Fruit fly (Drosophila melanogaster): Measurements from ENCODE around the gene mrt.

mrt gene

DNA sequence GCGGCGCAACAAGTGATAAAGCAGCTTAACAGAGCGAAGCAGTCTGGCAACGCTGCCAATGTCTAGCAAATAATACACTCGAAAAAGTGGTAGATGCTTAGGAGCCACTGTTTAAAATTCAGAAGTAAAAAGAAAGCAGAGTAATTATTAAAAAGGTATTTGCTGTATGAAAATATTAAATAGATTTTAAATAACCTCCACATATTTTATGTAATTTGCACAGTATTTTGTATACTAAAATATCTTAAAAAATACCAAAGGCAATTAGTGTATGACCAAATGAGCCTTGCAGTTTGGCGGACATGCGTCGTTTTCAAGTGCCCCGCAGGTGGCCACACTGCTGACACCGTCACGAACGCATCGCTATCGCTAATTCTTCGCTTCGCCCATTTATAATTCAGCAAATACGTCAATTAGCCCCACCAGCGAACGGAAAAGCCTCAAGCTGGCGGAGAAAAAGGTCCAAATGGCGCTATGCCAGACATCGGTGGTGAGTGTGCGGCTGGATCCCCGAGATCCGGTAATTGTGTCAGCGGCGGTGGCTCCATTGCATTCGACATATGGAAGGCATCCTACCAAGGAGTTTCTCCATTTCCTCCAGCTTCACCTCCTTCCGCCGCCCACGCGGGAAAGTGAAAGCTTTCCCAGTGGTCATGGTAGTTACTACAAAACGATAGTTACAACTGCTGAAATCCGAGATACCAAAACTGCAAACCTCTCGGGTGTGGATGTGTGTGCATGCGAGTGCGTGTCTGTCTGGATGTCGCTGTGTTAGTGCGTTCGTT lies 29.1 kb downstream of the mrt start, which contains the start of gene pll (continued):
- peak; percentile 6 for TF ChIP-seq CG4328 (GFP tag; optimal IDR thresholded peaks at IDR 0.05)
- no peak for TF ChIP-seq wek (GFP tag; optimal IDR thresholded peaks at IDR 0.05)
- TF ChIP-seq dati (GFP tag; IDR thresholded peaks at IDR 0.05) = peak; percentile 65
- TF ChIP-seq CG12942 (GFP tag; optimal IDR thresholded peaks at IDR 0.05) = peak; percentile 82
- peak; percentile 51 for TF ChIP-seq Dad (GFP tag; optimal IDR thresholded peaks at IDR 0.05)
- peak; percentile 49; the same call in 1 of the 2 replicates for TF ChIP-seq bowl (GFP tag; IDR thresholded peaks at IDR 0.05)
- TF ChIP-seq CG10979 (tag; optimal IDR thresholded peaks at IDR 0.05) = peak; percentile 71
- TF ChIP-seq E2f2 (GFP tag; IDR thresholded peaks at IDR 0.05) = peak; percentile 74
- peak; percentile 68 for TF ChIP-seq CG4820 (GFP tag; optimal IDR thresholded peaks at IDR 0.05)
- TF ChIP-seq CG7839 (tag; optimal IDR thresholded peaks at IDR 0.05) = no peak
- no peak for TF ChIP-seq jing (GFP tag; optimal IDR thresholded peaks at IDR 0.05)
- TF ChIP-seq CG10267 (tag; optimal IDR thresholded peaks at IDR 0.05) = peak; percentile 80
- peak; percentile 28 for TF ChIP-seq Jarid2 (GFP tag; optimal IDR thresholded peaks at IDR 0.05)
- TF ChIP-seq CG15011 (GFP tag; optimal IDR thresholded peaks at IDR 0.05) = no peak
- no peak for TF ChIP-seq CG13894 (tag; optimal IDR thresholded peaks at IDR 0.05)
- TF ChIP-seq CG14014 (GFP tag; IDR thresholded peaks at IDR 0.05) = peak; percentile 85
- TF ChIP-seq slp2 (GFP tag; optimal IDR thresholded peaks at IDR 0.05) = peak; percentile 28
- peak; percentile 89 for TF ChIP-seq sob (GFP tag; IDR thresholded peaks at IDR 0.05)
- peak; percentile 50; the same call in 1 of the 2 replicates for TF ChIP-seq amos (GFP tag; IDR thresholded peaks at IDR 0.05; ENCODE audit: partially characterized antibody)
- peak; percentile 35; the same call in 1 of the 2 replicates for TF ChIP-seq CG42726 (GFP tag; IDR thresholded peaks at IDR 0.05; ENCODE audit: partially characterized antibody)
- peak; percentile 66 for TF ChIP-seq CHES-1-like (GFP tag; optimal IDR thresholded peaks at IDR 0.05)
- TF ChIP-seq CG13775 (GFP tag; optimal IDR thresholded peaks at IDR 0.05) = peak; percentile 81
- TF ChIP-seq tap (tag; optimal IDR thresholded peaks at IDR 0.05) = no peak
- peak; percentile 43 for TF ChIP-seq Myb (GFP tag; optimal IDR thresholded peaks at IDR 0.05)
- peak; percentile 41 for TF ChIP-seq CG10543 (GFP tag; optimal IDR thresholded peaks at IDR 0.05)
- no peak for TF ChIP-seq abd-A (tag; optimal IDR thresholded peaks at IDR 0.05)
- TF ChIP-seq Spps (tag; optimal IDR thresholded peaks at IDR 0.05) = peak; percentile 57
- peak; percentile 79 for TF ChIP-seq tin (GFP tag; optimal IDR thresholded peaks at IDR 0.05)
- peak; percentile 30 for TF ChIP-seq CG6683 (GFP tag; optimal IDR thresholded peaks at IDR 0.05)
- TF ChIP-seq Bdp1 (GFP tag; optimal IDR thresholded peaks at IDR 0.05) = peak; percentile 25
- TF ChIP-seq CG7372 (GFP tag; IDR thresholded peaks at IDR 0.05) = peak; percentile 83
- TF ChIP-seq HHEX (GFP tag; optimal IDR thresholded peaks at IDR 0.05) = peak; percentile 51
- TF ChIP-seq E2f1 (GFP tag; IDR thresholded peaks at IDR 0.05) = peak; percentile 90
- TF ChIP-seq CG3838 (GFP tag; optimal IDR thresholded peaks at IDR 0.05) = peak; percentile 53
- TF ChIP-seq btn (GFP tag; optimal IDR thresholded peaks at IDR 0.05) = peak; percentile 2
- TF ChIP-seq fu2 (GFP tag; optimal IDR thresholded peaks at IDR 0.05) = peak; percentile 49
- peak; percentile 84 for TF ChIP-seq CoRest (tag; optimal IDR thresholded peaks at IDR 0.05)
- no peak for TF ChIP-seq nau (GFP tag; optimal IDR thresholded peaks at IDR 0.05)
- peak; percentile 77 for TF ChIP-seq CG13624 (GFP tag; optimal IDR thresholded peaks at IDR 0.05)
- peak; percentile 89 for TF ChIP-seq mam (GFP tag; optimal IDR thresholded peaks at IDR 0.05)
- TF ChIP-seq insv (GFP tag; optimal IDR thresholded peaks at IDR 0.05) = peak in 1 of 2 experiments; percentile 47
- TF ChIP-seq CG12236 (GFP tag; optimal IDR thresholded peaks at IDR 0.05) = peak; percentile 35
- TF ChIP-seq Six4 (GFP tag; optimal IDR thresholded peaks at IDR 0.05) = peak; percentile 71
- peak; percentile 83 for TF ChIP-seq gsb-n (tag; optimal IDR thresholded peaks at IDR 0.05)
- peak; percentile 86 for TF ChIP-seq Hr3 (GFP tag; optimal IDR thresholded peaks at IDR 0.05)
- no peak for TF ChIP-seq CG6654 (GFP tag; optimal IDR thresholded peaks at IDR 0.05)
- TF ChIP-seq Mrtf (GFP tag; IDR thresholded peaks at IDR 0.05) = peak; percentile 85
- peak; percentile 55; the same call in 1 of the 2 replicates for TF ChIP-seq sens-2 (GFP tag; IDR thresholded peaks at IDR 0.05)
- peak; percentile 80 for TF ChIP-seq ara (GFP tag; IDR thresholded peaks at IDR 0.05)
